Worm (Caenorhabditis elegans) whole organism, early embryonic: ENCODE results near the gene coa-7.
A peak's percentile ranks its signal among the peaks of the same experiment; 100 is the strongest.
"Not testable (repeated sequence)": the region's sequence is repeated elsewhere in the genome, so short reads cannot be mapped to it uniquely, and the experiment has no call there.

Experiments
- B0310.2 ChIP-seq: sonication (generic microtip); optimal IDR thresholded peaks from 2 replicates; lab custom pipeline; 2016; ENCODE audit warnings: mild to moderate bottlenecking, missing genetic modification characterization, missing compliant biosample characterization
- F13C5.2 ChIP-seq: sonication (generic microtip); optimal IDR thresholded peaks from 2 replicates; lab custom pipeline; 2017; ENCODE audit warnings: mild to moderate bottlenecking, missing genetic modification characterization, inconsistent platforms, missing compliant biosample characterization
- aly-1 ChIP-seq: sonication (generic microtip); optimal IDR thresholded peaks from 2 replicates; lab custom pipeline; 2016; ENCODE audit warnings: missing genetic modification characterization, missing compliant biosample characterization
- ama-1 ChIP-seq: fragments of 150-350 bp; optimal IDR thresholded peaks from 2 replicates; lab custom pipeline; 2014
- ceh-13 ChIP-seq: fragments of 200-800 bp; sonication (Bioruptor generic); optimal IDR thresholded peaks from 2 replicates; lab custom pipeline; 2018; ENCODE audit warnings: mild to moderate bottlenecking, missing genetic modification characterization, missing compliant biosample characterization
- ceh-36 ChIP-seq: sonication (generic microtip); optimal IDR thresholded peaks from 2 replicates; lab custom pipeline; 2016; ENCODE audit warnings: missing genetic modification characterization, inconsistent platforms, missing compliant biosample characterization
- ets-7 ChIP-seq: sonication (generic microtip); optimal IDR thresholded peaks from 2 replicates; lab custom pipeline; 2016; ENCODE audit warnings: missing genotype, missing genetic modification characterization, missing compliant biosample characterization
- flt-1 ChIP-seq: fragments of 200-800 bp; sonication (Bioruptor generic); IDR thresholded peaks from 2 replicates; pipeline ENCODE4 v1.3.6; 2022; ENCODE audit warnings: missing genetic modification characterization, missing compliant biosample characterization
- hmbx-1 ChIP-seq: sonication (generic microtip); optimal IDR thresholded peaks from 2 replicates; lab custom pipeline; 2016; ENCODE audit warnings: mild to moderate bottlenecking, missing genetic modification characterization, missing compliant biosample characterization
- hmg-4 ChIP-seq: fragments of 200-800 bp; sonication (Bioruptor generic); optimal IDR thresholded peaks from 2 replicates; lab custom pipeline; 2018; ENCODE audit warnings: mild to moderate bottlenecking, missing genetic modification characterization, missing compliant biosample characterization
- hnd-1 ChIP-seq: sonication (generic microtip); optimal IDR thresholded peaks from 2 replicates; lab custom pipeline; 2016; ENCODE audit warnings: missing genetic modification characterization, missing compliant biosample characterization
- pes-1 ChIP-seq: fragments of 200-800 bp; sonication (Bioruptor generic); IDR thresholded peaks from 2 replicates; pipeline ENCODE4 v1.3.6; 2022; ENCODE audit warnings: missing genetic modification reagents, missing genetic modification characterization, missing compliant biosample characterization
- scrt-1 ChIP-seq: fragments of 200-800 bp; sonication (Bioruptor generic); IDR thresholded peaks from 2 replicates; pipeline ENCODE4 v1.3.6; 2022; ENCODE audit warnings: missing genetic modification characterization, missing compliant biosample characterization
- sea-1 ChIP-seq: fragments of 200-800 bp; sonication (Bioruptor generic); conservative IDR thresholded peaks from 2 replicates; pipeline ENCODE4 v1.3.6; 2022; ENCODE audit warnings: missing genetic modification characterization, missing compliant biosample characterization
- tbx-11 ChIP-seq: fragments of 200-800 bp; sonication (Bioruptor generic); IDR thresholded peaks from 2 replicates; pipeline ENCODE4 v1.3.6; 2022; ENCODE audit warnings: missing genetic modification characterization, missing compliant biosample characterization
- tbx-37 ChIP-seq: fragments of 200-800 bp; sonication (Bioruptor generic); conservative IDR thresholded peaks from 2 replicates; pipeline ENCODE4 v1.3.6; 2022; ENCODE audit warnings: missing genetic modification reagents, missing genetic modification characterization, missing compliant biosample characterization
- tra-4 ChIP-seq: sonication (generic microtip); optimal IDR thresholded peaks from 2 replicates; lab custom pipeline; 2017; ENCODE audit warnings: missing genetic modification characterization, missing compliant biosample characterization

Gene coa-7

ce11 chrII:11650975-11651588 is at the start of gene coa-7:
Gene coa-7, minus strand, starts transcription at chrII:11651148.
- TF ChIP-seq sea-1 (GFP tag; lab: Robert Waterston, UW) (no peak), pes-1 (GFP tag; lab: Robert Waterston, UW) (no peak), ama-1 (no peak), hnd-1 (tag; lab: Kevin White, UChicago) (no peak), hmbx-1 (tag; lab: Kevin White, UChicago) (no peak), tra-4 (no peak), flt-1 (no peak), tbx-37 (GFP tag; lab: Robert Waterston, UW) (no peak), B0310.2 (tag; lab: Kevin White, UChicago) (no peak), ceh-13 (GFP tag; lab: Kevin White, UChicago) (no peak), F13C5.2 (tag; lab: Kevin White, UChicago) (no peak), scrt-1 (GFP tag; lab: Robert Waterston, UW) (no peak), hmg-4 (GFP tag; lab: Kevin White, UChicago) (no peak), ceh-36 (tag; lab: Kevin White, UChicago) (no peak), tbx-11 (GFP tag; lab: Robert Waterston, UW) (no peak), ets-7 (tag; lab: Kevin White, UChicago) (no peak), aly-1 (no peak)

DNA sequence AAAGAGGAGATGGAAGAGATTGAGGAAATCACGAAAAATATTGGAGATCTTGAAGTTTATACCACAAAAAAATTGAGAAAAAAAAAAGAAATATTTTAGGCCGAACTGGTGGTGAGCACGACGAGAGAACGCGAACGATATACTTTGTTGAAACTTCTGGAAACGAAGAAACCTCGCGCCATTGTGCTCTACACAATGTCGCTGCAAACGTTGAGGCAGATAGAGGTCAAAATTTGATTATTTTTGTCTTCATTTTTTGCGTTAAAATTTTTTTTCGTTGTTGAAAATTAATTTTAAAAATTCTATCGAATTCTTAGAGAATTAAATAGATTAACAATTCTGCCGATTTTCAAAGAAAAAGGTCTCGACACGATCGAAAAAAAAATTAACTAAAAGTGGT is 49.7 kb upstream of the coa-7 start:
- no peak for TF ChIP-seq F13C5.2 (tag; lab: Kevin White, UChicago)
- TF ChIP-seq aly-1, result no peak
- TF ChIP-seq pes-1 (GFP tag; lab: Robert Waterston, UW), result no peak
- no peak for TF ChIP-seq ets-7 (tag; lab: Kevin White, UChicago)
- TF ChIP-seq scrt-1 (GFP tag; lab: Robert Waterston, UW), result no peak
- no peak for TF ChIP-seq sea-1 (GFP tag; lab: Robert Waterston, UW)
- no peak for TF ChIP-seq ceh-13 (GFP tag; lab: Kevin White, UChicago)

ce11 chrII:11700200-11700599 is 49.3 kb upstream of the coa-7 start, which contains the start of gene inos-1:
Gene inos-1, minus strand, starts transcription at chrII:11700300.
- TF ChIP-seq scrt-1 (GFP tag; lab: Robert Waterston, UW) (no peak), ama-1 (no peak), sea-1 (GFP tag; lab: Robert Waterston, UW) (no peak), hmg-4 (GFP tag; lab: Kevin White, UChicago) (no peak), ceh-13 (GFP tag; lab: Kevin White, UChicago) (no peak), hmbx-1 (tag; lab: Kevin White, UChicago) (no peak), tbx-11 (GFP tag; lab: Robert Waterston, UW) (no peak), pes-1 (GFP tag; lab: Robert Waterston, UW) (no peak), aly-1 (no peak), tra-4 (no peak), flt-1 (no peak), ceh-36 (tag; lab: Kevin White, UChicago) (no peak), ets-7 (tag; lab: Kevin White, UChicago) (no peak)

- TF ChIP-seq ets-7 (tag; lab: Kevin White, UChicago) (no peak), tbx-11 (GFP tag; lab: Robert Waterston, UW) (no peak), scrt-1 (GFP tag; lab: Robert Waterston, UW) (no peak), B0310.2 (tag; lab: Kevin White, UChicago) (no peak), sea-1 (GFP tag; lab: Robert Waterston, UW) (no peak), tbx-37 (GFP tag; lab: Robert Waterston, UW) (no peak), ama-1 (no peak)
These were observed 45.0 kb upstream of the coa-7 start, which contains the start of gene xpf-1 for ce11 chrII:11695945-11696270. Gene xpf-1, plus strand, starts transcription at chrII:11696171.

ce11 chrII:11695161-11695944 is 44.4 kb upstream of the coa-7 start, which contains the start of gene tars-1:
Gene tars-1, minus strand, starts transcription at chrII:11695657.
- TF ChIP-seq F13C5.2 (tag; lab: Kevin White, UChicago); ama-1; hnd-1 (tag; lab: Kevin White, UChicago): not testable (repeated sequence)

ce11 chrII:11694432-11694831 is 43.5 kb upstream of the coa-7 start:
- TF ChIP-seq ceh-36 (tag; lab: Kevin White, UChicago), result no peak
- no peak for TF ChIP-seq B0310.2 (tag; lab: Kevin White, UChicago)
- no peak for TF ChIP-seq ama-1
- TF ChIP-seq F13C5.2 (tag; lab: Kevin White, UChicago), result peak; percentile 65
- no peak for TF ChIP-seq hnd-1 (tag; lab: Kevin White, UChicago)
- peak; percentile 32; the same call in 1 of the 2 replicates for TF ChIP-seq pes-1 (GFP tag; lab: Robert Waterston, UW)

DNA sequence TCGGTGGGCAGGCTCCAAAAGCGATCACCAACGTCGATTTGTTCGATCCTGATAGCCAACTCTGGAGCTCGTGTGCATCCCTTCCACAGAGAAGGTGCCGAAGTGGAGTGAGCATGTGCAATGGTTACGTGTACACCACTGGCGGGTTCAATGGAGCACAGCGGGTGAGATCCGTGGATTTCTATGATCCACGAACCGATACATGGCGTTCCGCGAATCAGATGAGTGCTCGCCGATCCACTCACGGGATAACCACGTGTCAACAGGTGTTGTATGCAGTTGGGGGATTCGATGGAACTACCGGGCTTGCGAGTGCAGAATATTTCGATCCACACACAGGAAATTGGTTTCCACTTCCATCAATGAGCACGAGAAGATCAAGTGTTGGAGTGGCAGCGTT is 39.9 kb upstream of the coa-7 start:
- TF ChIP-seq tra-4 (no peak), hmg-4 (GFP tag; lab: Kevin White, UChicago) (no peak), F13C5.2 (tag; lab: Kevin White, UChicago) (no peak), hmbx-1 (tag; lab: Kevin White, UChicago) (no peak), pes-1 (GFP tag; lab: Robert Waterston, UW) (no peak), ceh-13 (GFP tag; lab: Kevin White, UChicago) (no peak), hnd-1 (tag; lab: Kevin White, UChicago) (no peak), ama-1 (no peak), scrt-1 (GFP tag; lab: Robert Waterston, UW) (no peak), ceh-36 (tag; lab: Kevin White, UChicago) (no peak), B0310.2 (tag; lab: Kevin White, UChicago) (no peak), tbx-37 (GFP tag; lab: Robert Waterston, UW) (no peak), aly-1 (no peak), tbx-11 (GFP tag; lab: Robert Waterston, UW) (no peak)
